Worm (Caenorhabditis elegans): ENCODE measurements around the gene Y110A2AL.6.

ce11 chrII:2807674-2808206, 33.7 kb downstream of the Y110A2AL.6 start, which contains the start of gene K12H6.12:
- TF ChIP-seq cog-1 (tag; optimal IDR thresholded peaks at IDR 0.05): no peak
- TF ChIP-seq med-1 (GFP tag; optimal IDR thresholded peaks at IDR 0.05; ENCODE audit: insufficient read depth): no peak
- no peak for TF ChIP-seq T22C8.4 (GFP tag; IDR thresholded peaks at IDR 0.05)
- no peak for TF ChIP-seq ztf-23 (GFP tag; IDR thresholded peaks at IDR 0.05)
- no peak for TF ChIP-seq klf-2 (GFP tag; conservative IDR thresholded peaks at IDR 0.05)
- TF ChIP-seq flt-1 (GFP tag; IDR thresholded peaks at IDR 0.05): no peak
- TF ChIP-seq ztf-29 (GFP tag; IDR thresholded peaks at IDR 0.05): no peak
- TF ChIP-seq ref-1 (GFP tag; conservative IDR thresholded peaks at IDR 0.05): no peak
